Worm (Caenorhabditis elegans): ENCODE measurements around the gene C50D2.7.

DNA sequence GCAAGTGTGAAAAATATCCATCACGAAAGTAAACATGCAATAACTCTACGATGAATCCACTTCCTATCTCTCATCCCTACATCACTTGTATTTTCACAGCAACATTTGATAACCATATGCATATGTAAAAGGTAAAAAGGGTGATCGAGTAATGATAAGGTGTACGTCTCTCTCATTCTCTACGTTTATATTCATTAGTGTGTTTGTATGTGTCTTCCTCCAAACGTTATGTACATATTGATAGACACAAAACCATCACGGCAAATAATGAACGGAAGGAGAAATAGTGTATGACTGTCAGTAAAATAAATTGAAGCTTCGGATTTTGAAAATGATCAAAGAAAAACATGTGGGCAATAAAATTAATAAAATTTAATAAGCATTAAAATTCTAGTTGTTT lies 27.4 kb upstream of the C50D2.7 start:
- no peak for TF ChIP-seq R02D3.7 (tag; optimal IDR thresholded peaks at IDR 0.05)
- no peak for TF ChIP-seq elt-3 (tag; optimal IDR thresholded peaks at IDR 0.05)
- TF ChIP-seq ztf-4 (tag; optimal IDR thresholded peaks at IDR 0.05), result no peak
- TF ChIP-seq lin-39 (tag; optimal IDR thresholded peaks at IDR 0.05), result no peak
- peak; percentile 49 for TF ChIP-seq pqm-1 (tag; optimal IDR thresholded peaks at IDR 0.05)
- no peak for TF ChIP-seq snpc-4 (tag; optimal IDR thresholded peaks at IDR 0.05)
- no peak for TF ChIP-seq nhr-28 (tag; optimal IDR thresholded peaks at IDR 0.05)
- peak; percentile 75 for TF ChIP-seq pha-4 (tag; optimal IDR thresholded peaks at IDR 0.05)
- TF ChIP-seq jun-1 (tag; optimal IDR thresholded peaks at IDR 0.05), result no peak
- no peak for TF ChIP-seq tbx-2 (tag; optimal IDR thresholded peaks at IDR 0.05)

Measured in whole organism, L3 larva.